Worm (Caenorhabditis elegans): ENCODE results near the gene Y19D10B.6.

- no peak for TF ChIP-seq vab-15 (tag; optimal IDR thresholded peaks at IDR 0.05)
- no peak for TF ChIP-seq dpl-1 (GFP tag; optimal IDR thresholded peaks at IDR 0.05)
- TF ChIP-seq lin-35 (GFP tag; optimal IDR thresholded peaks at IDR 0.05) = no peak
- no peak for TF ChIP-seq lsy-2 (tag; optimal IDR thresholded peaks at IDR 0.05)
- TF ChIP-seq skn-1 (tag; optimal IDR thresholded peaks at IDR 0.05) = no peak
- TF ChIP-seq ama-1 (optimal IDR thresholded peaks at IDR 0.05) = no peak
- no peak for TF ChIP-seq fos-1 (tag; optimal IDR thresholded peaks at IDR 0.05)
- no peak for TF ChIP-seq F16B12.6 (tag; optimal IDR thresholded peaks at IDR 0.05)
- no peak for TF ChIP-seq grh-1 (GFP tag; IDR thresholded peaks at IDR 0.05)
- TF ChIP-seq nhr-76 (tag; optimal IDR thresholded peaks at IDR 0.05) = no peak
- TF ChIP-seq mab-9 (GFP tag; IDR thresholded peaks at IDR 0.05) = no peak
- no peak for TF ChIP-seq elt-3 (tag; optimal IDR thresholded peaks at IDR 0.05)
- no peak for TF ChIP-seq ztf-11 (tag; optimal IDR thresholded peaks at IDR 0.05)
- TF ChIP-seq elt-2 (tag; optimal IDR thresholded peaks at IDR 0.05) = no peak
Measured at ce11 chrV:2278543-2278942, 42.4 kb downstream of the Y19D10B.6 start, which contains the start of gene fbxa-137.
